Worm (Caenorhabditis elegans) whole organism, L3 larva: ENCODE results near the gene H38K22.6.

Experiments
- R02D3.7 ChIP-seq: fragments of 150-350 bp; optimal IDR thresholded peaks from 2 replicates; lab custom pipeline; 2014; ENCODE audit warnings: missing biosample characterization, missing genetic modification characterization
- daf-12 ChIP-seq: fragments of 150-350 bp; optimal IDR thresholded peaks from 2 replicates; lab custom pipeline; 2014; ENCODE audit warnings: missing biosample characterization, missing genetic modification reagents, missing genetic modification characterization
- egl-5 ChIP-seq: fragments of 150-350 bp; optimal IDR thresholded peaks from 2 replicates; lab custom pipeline; 2017; ENCODE audit warnings: missing biosample characterization, missing genetic modification reagents, missing genetic modification characterization, inconsistent platforms
- elt-1 ChIP-seq: fragments of 150-350 bp; optimal IDR thresholded peaks from 2 replicates; lab custom pipeline; 2014; ENCODE audit warnings: missing biosample characterization, missing genetic modification characterization
- jun-1 ChIP-seq: fragments of 150-350 bp; optimal IDR thresholded peaks from 2 replicates; lab custom pipeline; 2014; ENCODE audit warnings: missing biosample characterization, missing genetic modification reagents, missing genetic modification characterization
- lsy-12 ChIP-seq: sonication (generic microtip); optimal IDR thresholded peaks from 2 replicates; lab custom pipeline; 2016; ENCODE audit warnings: mild to moderate bottlenecking, missing genetic modification characterization, missing compliant biosample characterization
- mdl-1 ChIP-seq: fragments of 150-350 bp; optimal IDR thresholded peaks from 2 replicates; lab custom pipeline; 2014; ENCODE audit warnings: missing biosample characterization, missing genetic modification characterization
- nhr-11 ChIP-seq: fragments of 150-350 bp; optimal IDR thresholded peaks from 2 replicates; lab custom pipeline; 2014; ENCODE audit warnings: missing biosample characterization, missing genetic modification characterization
- nhr-43 ChIP-seq: sonication (generic microtip); optimal IDR thresholded peaks from 2 replicates; lab custom pipeline; 2016; ENCODE audit warnings: mild to moderate bottlenecking, missing genetic modification characterization, missing compliant biosample characterization; ENCODE audit not compliant: poor library complexity, severe bottlenecking
- pha-4 ChIP-seq: fragments of 150-350 bp; optimal IDR thresholded peaks from 2 replicates; lab custom pipeline; 2014; ENCODE audit warnings: missing biosample characterization, missing genetic modification reagents, missing genetic modification characterization
- unc-62 ChIP-seq: fragments of 150-350 bp; sonication (generic microtip); optimal IDR thresholded peaks from 4 replicates; lab custom pipeline; 2014; ENCODE audit warnings: missing biosample characterization, missing genetic modification reagents, missing genetic modification characterization
- ztf-11 ChIP-seq: fragments of 150-350 bp; optimal IDR thresholded peaks from 2 replicates; lab custom pipeline; 2014; ENCODE audit warnings: missing biosample characterization, missing genetic modification characterization

DNA sequence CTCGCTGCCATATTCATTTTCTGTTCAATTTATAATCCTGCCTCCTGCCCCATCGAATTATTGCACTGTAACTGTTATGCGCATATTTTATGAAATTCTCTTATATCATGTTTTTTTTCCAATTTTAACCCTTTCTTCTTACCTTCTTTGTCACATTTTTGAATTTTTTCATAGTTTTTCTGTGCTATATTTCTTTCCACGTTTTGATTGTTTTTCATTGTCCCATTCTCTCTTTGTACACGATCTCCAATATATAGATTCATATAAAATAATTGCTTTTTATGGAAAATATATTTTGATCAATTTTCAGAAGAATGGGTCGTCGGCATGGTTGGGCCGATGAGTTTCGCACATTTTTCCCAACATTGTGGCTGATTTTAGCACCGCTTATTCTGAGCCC is 29.6 kb downstream of the H38K22.6 start, which contains the start of gene B0285.6:
- TF ChIP-seq unc-62 (GFP tag; lab: Kevin White, UChicago): no peak
- TF ChIP-seq mdl-1 (tag; lab: Kevin White, UChicago): no peak
- TF ChIP-seq lsy-12 (tag; lab: Kevin White, UChicago): no peak
- TF ChIP-seq ztf-11 (tag; lab: Kevin White, UChicago): no peak
- TF ChIP-seq pha-4 (tag; lab: Kevin White, UChicago): no peak
- TF ChIP-seq elt-1 (tag; lab: Kevin White, UChicago): no peak
- TF ChIP-seq jun-1 (tag; lab: Kevin White, UChicago): no peak
- TF ChIP-seq nhr-43 (tag; lab: Kevin White, UChicago): no peak
- no peak for TF ChIP-seq nhr-11 (tag; lab: Kevin White, UChicago)
- no peak for TF ChIP-seq R02D3.7
- no peak for TF ChIP-seq egl-5 (tag; lab: Kevin White, UChicago)
- TF ChIP-seq daf-12: no peak
